Worm (Caenorhabditis elegans) whole organism, L4 larva: ENCODE measurements around the gene Y15E3A.3.
"Not testable (repeated sequence)": the region's sequence is repeated elsewhere in the genome, so short reads cannot be mapped to it uniquely, and the experiment has no call there.

Source experiments
- Y48G9A.11 ChIP-seq: fragments of 200-800 bp; sonication (Bioruptor generic); IDR thresholded peaks from 2 replicates; pipeline ENCODE4 v1.3.6; 2022; ENCODE audit warnings: missing genetic modification reagents, missing genetic modification characterization, missing compliant biosample characterization
- ZK337.2 ChIP-seq: fragments of 200-800 bp; sonication (Bioruptor generic); IDR thresholded peaks from 2 replicates; pipeline ENCODE4 v1.3.6; 2022; ENCODE audit warnings: missing genetic modification reagents, missing genetic modification characterization, missing compliant biosample characterization
- aha-1 ChIP-seq: fragments of 150-350 bp; peaks from one replicate; lab custom pipeline; 2014; ENCODE audit warnings: missing biosample characterization, missing genetic modification characterization
- arid-1 ChIP-seq: fragments of 200-800 bp; sonication (Bioruptor generic); conservative IDR thresholded peaks from 2 replicates; pipeline ENCODE4 v1.3.6; 2022; ENCODE audit warnings: missing genetic modification reagents, missing genetic modification characterization, missing compliant biosample characterization
- ctbp-1 ChIP-seq: fragments of 200-800 bp; sonication (Bioruptor generic); IDR thresholded peaks from 2 replicates; pipeline ENCODE4 v1.3.6; 2022; ENCODE audit warnings: missing genetic modification reagents, missing genetic modification characterization, missing compliant biosample characterization
- daf-16 ChIP-seq, 3 experiments: sonication (generic microtip); optimal IDR thresholded peaks; 2 replicates each; lab custom pipeline; 2016 to 2017; ENCODE audit warnings: missing genetic modification characterization in 3 of 3, missing genetic modification reagents in 3 of 3, mild to moderate bottlenecking in 2 of 3, missing compliant biosample characterization in 2 of 3, missing biosample characterization in 1 of 3, moderate library complexity in 1 of 3
- dmd-8 ChIP-seq: fragments of 200-800 bp; sonication (Bioruptor generic); IDR thresholded peaks from 2 replicates; pipeline ENCODE4 v1.3.6; 2022; ENCODE audit warnings: missing genetic modification characterization, missing compliant biosample characterization
- dpl-1 ChIP-seq: fragments of 150-350 bp; optimal IDR thresholded peaks from 2 replicates; lab custom pipeline; 2014; ENCODE audit warnings: missing biosample characterization, missing genetic modification reagents, missing genetic modification characterization
- duxl-1 ChIP-seq: sonication (generic microtip); optimal IDR thresholded peaks from 2 replicates; lab custom pipeline; 2016; ENCODE audit warnings: mild to moderate bottlenecking, missing genetic modification characterization, moderate library complexity, missing compliant biosample characterization; ENCODE audit not compliant: poor library complexity
- dve-1 ChIP-seq: sonication (generic microtip); optimal IDR thresholded peaks from 2 replicates; lab custom pipeline; 2017; ENCODE audit warnings: antibody characterized with exemption, mild to moderate bottlenecking, missing genetic modification characterization, missing compliant biosample characterization; ENCODE audit not compliant: insufficient read depth
- egl-27 ChIP-seq: sonication (generic microtip); optimal IDR thresholded peaks from 3 replicates; lab custom pipeline; 2017; ENCODE audit warnings: missing biosample characterization, missing genetic modification reagents, missing genetic modification characterization
- egl-43 ChIP-seq: fragments of 200-800 bp; sonication (Bioruptor generic); IDR thresholded peaks from 2 replicates; pipeline ENCODE4 v1.3.6; 2022; ENCODE audit warnings: missing genetic modification reagents, missing genetic modification characterization, missing compliant biosample characterization
- gei-8 ChIP-seq: fragments of 200-800 bp; sonication (Bioruptor generic); optimal IDR thresholded peaks from 2 replicates; lab custom pipeline; 2018; ENCODE audit warnings: mild to moderate bottlenecking, missing genetic modification characterization, missing compliant biosample characterization
- hlh-30 ChIP-seq: sonication (generic microtip); optimal IDR thresholded peaks from 2 replicates; lab custom pipeline; 2017; ENCODE audit warnings: antibody characterized with exemption, mild to moderate bottlenecking, missing genetic modification characterization, missing compliant biosample characterization; ENCODE audit not compliant: insufficient read depth
- hmg-1.1 ChIP-seq: fragments of 200-800 bp; sonication (Bioruptor generic); IDR thresholded peaks from 2 replicates; pipeline ENCODE4 v1.3.6; 2022; ENCODE audit warnings: missing genetic modification reagents, missing genetic modification characterization, missing compliant biosample characterization
- lin-1 ChIP-seq: fragments of 200-800 bp; sonication (Bioruptor generic); IDR thresholded peaks from 2 replicates; pipeline ENCODE4 v1.3.6; 2022; ENCODE audit warnings: missing genetic modification reagents, missing genetic modification characterization, missing compliant biosample characterization
- lin-13 ChIP-seq: fragments of 150-350 bp; optimal IDR thresholded peaks from 2 replicates; lab custom pipeline; 2014; ENCODE audit warnings: missing biosample characterization, missing genetic modification reagents, missing genetic modification characterization
- madf-5 ChIP-seq, 2 experiments: fragments of 200-800 bp; sonication (Bioruptor generic); IDR thresholded peaks; 2 replicates each; pipeline ENCODE4 v1.3.6; 2022; ENCODE audit warnings: missing compliant biosample characterization in 2 of 2, missing genetic modification characterization in 2 of 2
- mdl-1 ChIP-seq, 2 experiments: fragments of 150-350 bp in 1 of 2; sonication (generic microtip) in 1 of 2; optimal IDR thresholded peaks; 2 replicates each; lab custom pipeline; 2014 to 2017; ENCODE audit warnings: missing biosample characterization in 2 of 2, missing genetic modification characterization in 2 of 2
- mep-1 ChIP-seq: fragments of 150-350 bp; sonication (generic microtip); optimal IDR thresholded peaks from 3 replicates; lab custom pipeline; 2014; ENCODE audit warnings: missing biosample characterization, missing genetic modification characterization
- mes-2 ChIP-seq: sonication (generic microtip); optimal IDR thresholded peaks from 2 replicates; lab custom pipeline; 2016; ENCODE audit warnings: missing genotype, mild to moderate bottlenecking, missing genetic modification characterization, missing compliant biosample characterization; ENCODE audit not compliant: poor library complexity, severe bottlenecking
- mxl-3 ChIP-seq: fragments of 200-800 bp; sonication (Bioruptor generic); optimal IDR thresholded peaks from 2 replicates; lab custom pipeline; 2018; ENCODE audit warnings: mild to moderate bottlenecking, missing genetic modification characterization, missing compliant biosample characterization
- nhr-111 ChIP-seq: fragments of 200-800 bp; sonication (Bioruptor generic); optimal IDR thresholded peaks from 2 replicates; lab custom pipeline; 2018; ENCODE audit warnings: mild to moderate bottlenecking, missing genetic modification characterization, missing compliant biosample characterization
- nhr-237 ChIP-seq: sonication (generic microtip); optimal IDR thresholded peaks from 2 replicates; lab custom pipeline; 2017; ENCODE audit warnings: missing biosample characterization, missing genetic modification characterization
- nhr-28 ChIP-seq: fragments of 150-350 bp; optimal IDR thresholded peaks from 2 replicates; lab custom pipeline; 2014; ENCODE audit warnings: missing biosample characterization, missing genetic modification characterization
- nhr-42 ChIP-seq: fragments of 200-800 bp; sonication (Bioruptor generic); IDR thresholded peaks from 2 replicates; pipeline ENCODE4 v1.3.6; 2022; ENCODE audit warnings: missing genetic modification characterization, missing compliant biosample characterization
- nhr-76 ChIP-seq: fragments of 150-350 bp; optimal IDR thresholded peaks from 2 replicates; lab custom pipeline; 2014; ENCODE audit warnings: missing biosample characterization, missing genetic modification characterization
- pha-4 ChIP-seq, 2 experiments: fragments of 150-350 bp in 1 of 2; fragments of 200-800 bp in 1 of 2; sonication (Bioruptor generic) in 1 of 2; IDR thresholded peaks in 1 of 2; optimal IDR thresholded peaks in 1 of 2; 2 replicates each; pipeline versions ENCODE4 v1.3.6 to Lab custom; 2014 to 2022; ENCODE audit warnings: missing genetic modification characterization in 2 of 2, missing genetic modification reagents in 2 of 2, missing biosample characterization in 1 of 2, missing compliant biosample characterization in 1 of 2
- set-16 ChIP-seq: fragments of 200-800 bp; sonication (Bioruptor generic); IDR thresholded peaks from 2 replicates; pipeline ENCODE4 v1.3.6; 2022; ENCODE audit warnings: missing genetic modification reagents, missing genetic modification characterization, missing compliant biosample characterization
- tag-97 ChIP-seq: fragments of 200-800 bp; sonication (Bioruptor generic); IDR thresholded peaks from 2 replicates; pipeline ENCODE4 v1.3.6; 2022; ENCODE audit warnings: missing genetic modification characterization, missing compliant biosample characterization
- tra-1 ChIP-seq: fragments of 200-800 bp; sonication (Bioruptor generic); IDR thresholded peaks from 2 replicates; pipeline ENCODE4 v1.3.6; 2022; ENCODE audit warnings: missing genetic modification reagents, missing genetic modification characterization, missing compliant biosample characterization
- unc-62 ChIP-seq, 3 experiments: fragments of 150-350 bp in 1 of 3; sonication (generic microtip); optimal IDR thresholded peaks in 2 of 3; peaks in 1 of 3; 1 replicate in 1 of 3; 2 replicates in 2 of 3; lab custom pipeline; 2014 to 2017; ENCODE audit warnings: missing biosample characterization in 3 of 3, missing genetic modification characterization in 3 of 3, missing genetic modification reagents in 3 of 3, missing genotype in 1 of 3
- zfp-3 ChIP-seq: fragments of 200-800 bp; sonication (Bioruptor generic); conservative IDR thresholded peaks from 2 replicates; pipeline ENCODE4 v1.3.6; 2022; ENCODE audit warnings: missing genetic modification reagents, missing genetic modification characterization, missing compliant biosample characterization
- ztf-7 ChIP-seq: fragments of 150-350 bp; optimal IDR thresholded peaks from 2 replicates; lab custom pipeline; 2014; ENCODE audit warnings: missing biosample characterization, missing genetic modification characterization

The Y15E3A.3 gene

ce11 chrX:15327238-15327637, 1.6 kb upstream of the Y15E3A.3 start:
- TF ChIP-seq madf-5 (GFP tag; IDR thresholded peaks at IDR 0.05; lab: Robert Waterston, UW) (no peak), nhr-28 (tag; lab: Kevin White, UChicago) (peak; percentile 58), ztf-7 (tag; lab: Kevin White, UChicago) (no peak), tra-1 (GFP tag; lab: Robert Waterston, UW) (no peak), mdl-1 (tag; optimal IDR thresholded peaks at IDR 0.05; lab: Kevin White, UChicago) (peak in 1 of 2 experiments; percentile 43), unc-62 (GFP tag; optimal IDR thresholded peaks at IDR 0.05 in 1 of 2; lab: Kevin White, UChicago) (no peak), unc-62 (tag; optimal IDR thresholded peaks at IDR 0.05; lab: Kevin White, UChicago) (no peak), mxl-3 (peak; percentile 73), nhr-76 (no peak), nhr-42 (GFP tag; lab: Robert Waterston, UW) (no peak), ctbp-1 (GFP tag; lab: Robert Waterston, UW) (no peak), daf-16 (GFP tag; optimal IDR thresholded peaks at IDR 0.05; lab: Kevin White, UChicago) (no peak), daf-16 (tag; optimal IDR thresholded peaks at IDR 0.05; lab: Kevin White, UChicago) (no peak), dmd-8 (GFP tag; lab: Robert Waterston, UW) (no peak), ZK337.2 (GFP tag; lab: Robert Waterston, UW) (no peak), arid-1 (GFP tag; lab: Robert Waterston, UW) (no peak), lin-1 (no peak), mes-2 (tag; lab: Kevin White, UChicago) (no peak), aha-1 (peak; percentile 81)

DNA sequence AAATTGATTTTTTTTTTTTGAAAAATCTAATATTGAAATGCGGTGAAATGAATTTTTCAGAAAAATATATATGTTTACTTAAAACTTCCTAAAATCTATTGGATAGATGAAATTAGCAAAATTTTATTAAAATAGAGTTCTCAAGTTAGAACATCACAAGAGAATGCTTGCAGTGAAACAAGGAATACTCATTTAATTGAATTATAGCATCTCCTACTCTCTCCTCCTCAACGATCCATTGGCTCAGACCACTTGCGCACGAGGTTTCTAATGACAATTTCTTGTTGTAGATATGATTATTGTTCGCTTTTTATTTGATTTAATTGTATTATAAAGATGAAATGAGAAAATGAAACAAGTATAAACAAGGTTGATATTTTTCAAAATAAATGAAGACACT, 3.8 kb downstream of the Y15E3A.3 start:
- no peak for TF ChIP-seq gei-8 (GFP tag; lab: Kevin White, UChicago)
- no peak for TF ChIP-seq tag-97 (GFP tag; lab: Robert Waterston, UW)
- no peak for TF ChIP-seq nhr-111 (GFP tag; lab: Kevin White, UChicago)
- TF ChIP-seq zfp-3 (GFP tag; lab: Robert Waterston, UW), result no peak
- TF ChIP-seq lin-13, result no peak
- TF ChIP-seq dve-1 (tag; lab: Kevin White, UChicago), result no peak
- TF ChIP-seq egl-27 (tag; lab: Kevin White, UChicago), result no peak
- TF ChIP-seq hlh-30 (tag; lab: Kevin White, UChicago), result no peak
- TF ChIP-seq nhr-237 (tag; lab: Kevin White, UChicago), result no peak
- no peak for TF ChIP-seq duxl-1
- TF ChIP-seq egl-43 (GFP tag; lab: Robert Waterston, UW), result no peak
- TF ChIP-seq dpl-1 (GFP tag; lab: Kevin White, UChicago), result no peak
- no peak for TF ChIP-seq set-16
- TF ChIP-seq hmg-1.1, result no peak
- TF ChIP-seq Y48G9A.11, result no peak
- TF ChIP-seq, all 104 proteins: peak for 0

- TF ChIP-seq mep-1 (tag; lab: Kevin White, UChicago), result no peak
- peak; percentile 92 for TF ChIP-seq aha-1
Measured at ce11 chrX:15321217-15321616, 4.4 kb downstream of the Y15E3A.3 start.

DNA sequence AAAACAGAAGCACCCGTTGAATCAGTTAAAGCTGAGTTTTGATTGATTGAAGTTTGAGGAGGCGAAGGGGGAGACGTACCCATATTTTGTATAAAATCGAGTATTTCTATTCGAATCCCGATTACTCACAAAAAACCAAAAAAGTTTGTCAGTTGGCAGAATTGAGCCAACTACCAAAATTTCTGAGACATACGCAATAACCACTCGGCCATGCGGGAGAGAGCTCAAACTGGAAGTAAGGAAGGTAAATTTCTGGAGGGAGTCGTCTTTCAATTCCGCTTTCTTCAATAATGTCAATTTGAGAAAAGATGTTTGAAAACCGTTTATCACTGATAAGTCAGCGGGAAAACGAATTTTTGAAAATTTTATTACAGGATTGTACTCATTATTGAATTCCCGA, 5.8 kb downstream of the Y15E3A.3 start:
- TF ChIP-seq tra-1 (GFP tag; lab: Robert Waterston, UW) (0 out of 2 replicates have a peak, but pooled peaks have one; percentile 27), pha-4 (GFP tag; IDR thresholded peaks at IDR 0.05; lab: Robert Waterston, UW) (peak; percentile 16; the same call in 1 of the 2 replicates), lin-1 (0 out of 2 replicates have a peak, but pooled peaks have one; percentile 20), aha-1 (peak; percentile 2)
- TF ChIP-seq pha-4 (tag; optimal IDR thresholded peaks at IDR 0.05; lab: Kevin White, UChicago), result not testable (repeated sequence)
